Fruit fly (Drosophila melanogaster) whole organism, prepupa: ENCODE results near the gene CG16711.

Experiments used
- CG10631 ChIP-seq: fragments of 200-800 bp; sonication (Bioruptor generic); optimal IDR thresholded peaks from 2 replicates; lab custom pipeline; 2016; ENCODE audit warnings: missing biosample characterization, missing genetic modification characterization
- CG11294 ChIP-seq: fragments of 200-800 bp; sonication (Bioruptor generic); IDR thresholded peaks from 2 replicates; pipeline ENCODE4 v1.3.6; 2022; ENCODE audit warnings: missing biosample characterization, missing genetic modification characterization
- CG11902 ChIP-seq: fragments of 200-800 bp; sonication (Bioruptor generic); optimal IDR thresholded peaks from 3 replicates; lab custom pipeline; 2016; ENCODE audit warnings: missing biosample characterization, missing genetic modification characterization
- CG15336 ChIP-seq: fragments of 200-800 bp; sonication (Bioruptor generic); IDR thresholded peaks from 2 replicates; pipeline ENCODE4 v1.3.6; 2022; ENCODE audit warnings: missing biosample characterization, missing genetic modification characterization
- CG1621 ChIP-seq: fragments of 200-800 bp; sonication (Bioruptor generic); optimal IDR thresholded peaks from 3 replicates; lab custom pipeline; 2018; ENCODE audit warnings: missing biosample characterization, mild to moderate bottlenecking, missing genetic modification characterization
- CG16779 ChIP-seq: fragments of 200-800 bp; sonication (Bioruptor generic); optimal IDR thresholded peaks from 3 replicates; lab custom pipeline; 2017; ENCODE audit warnings: missing biosample characterization, mild to moderate bottlenecking, missing genetic modification characterization
- CG3032 ChIP-seq: fragments of 200-800 bp; optimal IDR thresholded peaks from 2 replicates; lab custom pipeline; 2019; ENCODE audit warnings: missing biosample characterization, mild to moderate bottlenecking, missing genetic modification characterization, moderate library complexity
- CG34406 ChIP-seq: fragments of 200-800 bp; sonication (Bioruptor generic); optimal IDR thresholded peaks from 3 replicates; lab custom pipeline; 2016; ENCODE audit warnings: missing biosample characterization, missing genetic modification characterization
- CG3919 ChIP-seq: fragments of 200-800 bp; sonication (Bioruptor generic); optimal IDR thresholded peaks from 3 replicates; lab custom pipeline; 2016; ENCODE audit warnings: missing biosample characterization, missing genetic modification characterization
- CG4318 ChIP-seq: fragments of 200-800 bp; sonication (Bioruptor generic); optimal IDR thresholded peaks from 3 replicates; lab custom pipeline; 2017; ENCODE audit warnings: missing biosample characterization, mild to moderate bottlenecking, missing genetic modification characterization
- CG6276 ChIP-seq: fragments of 200-800 bp; sonication (Bioruptor generic); optimal IDR thresholded peaks from 2 replicates; lab custom pipeline; 2017; ENCODE audit warnings: missing biosample characterization, mild to moderate bottlenecking, missing genetic modification characterization
- CG6792 ChIP-seq: fragments of 200-800 bp; sonication (Bioruptor generic); optimal IDR thresholded peaks from 3 replicates; lab custom pipeline; 2016; ENCODE audit warnings: missing biosample characterization, missing genetic modification characterization
- CG6854 ChIP-seq: fragments of 200-800 bp; sonication (Bioruptor generic); optimal IDR thresholded peaks from 2 replicates; lab custom pipeline; 2017; ENCODE audit warnings: missing biosample characterization, mild to moderate bottlenecking, missing genetic modification characterization
- CG7368 ChIP-seq: fragments of 200-800 bp; sonication (Bioruptor generic); optimal IDR thresholded peaks from 3 replicates; lab custom pipeline; 2016; ENCODE audit warnings: missing biosample characterization, missing genetic modification characterization
- CG8119 ChIP-seq: fragments of 200-800 bp; sonication (Bioruptor generic); IDR thresholded peaks from 3 replicates; pipeline ENCODE4 v1.3.6; 2022; ENCODE audit warnings: missing biosample characterization, missing genetic modification characterization
- CG8319 ChIP-seq: fragments of 200-800 bp; sonication (Bioruptor generic); optimal IDR thresholded peaks from 3 replicates; lab custom pipeline; 2016; ENCODE audit warnings: missing biosample characterization, missing genetic modification characterization
- CG8632 ChIP-seq: fragments of 200-800 bp; sonication (Bioruptor generic); optimal IDR thresholded peaks from 3 replicates; lab custom pipeline; 2016; ENCODE audit warnings: missing biosample characterization, missing genetic modification characterization
- CG9139 ChIP-seq: fragments of 200-800 bp; sonication (Bioruptor generic); optimal IDR thresholded peaks from 3 replicates; lab custom pipeline; 2017; ENCODE audit warnings: missing biosample characterization, mild to moderate bottlenecking, missing genetic modification characterization
- Eip75B ChIP-seq: fragments of 200-800 bp; sonication (Bioruptor generic); optimal IDR thresholded peaks from 3 replicates; lab custom pipeline; 2016; ENCODE audit warnings: missing biosample characterization, missing genetic modification characterization
- Eip78C ChIP-seq: fragments of 200-800 bp; sonication (Bioruptor generic); peaks from one replicate; lab custom pipeline; 2016; ENCODE audit warnings: missing biosample characterization, missing genetic modification characterization
- Ets21C ChIP-seq: fragments of 200-800 bp; sonication (Bioruptor generic); optimal IDR thresholded peaks from 3 replicates; lab custom pipeline; 2016; ENCODE audit warnings: missing biosample characterization, missing genetic modification characterization
- Ets96B ChIP-seq: fragments of 200-800 bp; optimal IDR thresholded peaks from 2 replicates; lab custom pipeline; 2019; ENCODE audit warnings: missing biosample characterization, mild to moderate bottlenecking, missing genetic modification characterization, moderate library complexity
- Hr38 ChIP-seq: sonication (Bioruptor generic); optimal IDR thresholded peaks from 2 replicates; lab custom pipeline; 2016; ENCODE audit warnings: missing biosample characterization, missing genetic modification characterization
- Hr39 ChIP-seq: fragments of 200-800 bp; sonication (Bioruptor generic); optimal IDR thresholded peaks from 2 replicates; lab custom pipeline; 2016; ENCODE audit warnings: missing biosample characterization, missing genetic modification characterization
- Hr4 ChIP-seq: fragments of 200-800 bp; sonication (Bioruptor generic); optimal IDR thresholded peaks from 3 replicates; lab custom pipeline; 2016; ENCODE audit warnings: missing biosample characterization, missing genetic modification characterization
- Lpt ChIP-seq: fragments of 200-800 bp; sonication (Bioruptor generic); optimal IDR thresholded peaks from 3 replicates; lab custom pipeline; 2016; ENCODE audit warnings: missing biosample characterization, missing genetic modification characterization
- Met ChIP-seq: fragments of 200-800 bp; sonication (Bioruptor generic); optimal IDR thresholded peaks from 3 replicates; lab custom pipeline; 2016; ENCODE audit warnings: missing biosample characterization, missing genetic modification characterization
- OdsH ChIP-seq: fragments of 200-800 bp; sonication (Bioruptor generic); optimal IDR thresholded peaks from 3 replicates; lab custom pipeline; 2016; ENCODE audit warnings: missing biosample characterization, missing genetic modification characterization
- Smox ChIP-seq: fragments of 200-800 bp; sonication (Bioruptor generic); optimal IDR thresholded peaks from 3 replicates; lab custom pipeline; 2016; ENCODE audit warnings: missing biosample characterization, missing genetic modification characterization
- Sox102F ChIP-seq: fragments of 200-800 bp; sonication (Bioruptor generic); optimal IDR thresholded peaks from 2 replicates; lab custom pipeline; 2016; ENCODE audit warnings: missing biosample characterization, mild to moderate bottlenecking, missing genetic modification characterization
- achi ChIP-seq: fragments of 200-800 bp; sonication (Bioruptor generic); optimal IDR thresholded peaks from 3 replicates; lab custom pipeline; 2016; ENCODE audit warnings: missing biosample characterization, missing genetic modification characterization
- acj6 ChIP-seq: fragments of 200-800 bp; sonication (Bioruptor generic); optimal IDR thresholded peaks from 3 replicates; lab custom pipeline; 2016; ENCODE audit warnings: missing biosample characterization, missing genetic modification characterization
- cyc ChIP-seq: fragments of 200-800 bp; sonication (Bioruptor generic); optimal IDR thresholded peaks from 3 replicates; lab custom pipeline; 2016; ENCODE audit warnings: missing biosample characterization, missing genetic modification characterization
- dsx ChIP-seq: fragments of 200-800 bp; optimal IDR thresholded peaks from 3 replicates; lab custom pipeline; 2019; ENCODE audit warnings: missing biosample characterization, mild to moderate bottlenecking, missing genetic modification characterization, moderate library complexity; ENCODE audit not compliant: poor library complexity, severe bottlenecking
- eg ChIP-seq: fragments of 200-800 bp; sonication (Bioruptor generic); IDR thresholded peaks from 3 replicates; pipeline ENCODE4 v1.3.6; 2022; ENCODE audit warnings: missing biosample characterization, missing genetic modification characterization
- esn ChIP-seq: fragments of 200-800 bp; sonication (Bioruptor generic); optimal IDR thresholded peaks from 2 replicates; lab custom pipeline; 2016; ENCODE audit warnings: missing biosample characterization, mild to moderate bottlenecking, missing genetic modification characterization, moderate library complexity
- fkh ChIP-seq: fragments of 200-800 bp; sonication (Bioruptor generic); optimal IDR thresholded peaks from 3 replicates; lab custom pipeline; 2017; ENCODE audit warnings: missing biosample characterization, mild to moderate bottlenecking, missing genetic modification characterization, moderate library complexity
- lz ChIP-seq: fragments of 200-800 bp; sonication (Bioruptor generic); optimal IDR thresholded peaks from 3 replicates; lab custom pipeline; 2016; ENCODE audit warnings: missing biosample characterization, missing genetic modification characterization
- net ChIP-seq: fragments of 200-800 bp; sonication (Bioruptor generic); optimal IDR thresholded peaks from 3 replicates; lab custom pipeline; 2016; ENCODE audit warnings: missing biosample characterization, missing genetic modification characterization
- pdm3 ChIP-seq: fragments of 200-800 bp; sonication (Bioruptor generic); optimal IDR thresholded peaks from 3 replicates; lab custom pipeline; 2016; ENCODE audit warnings: missing biosample characterization, missing genetic modification characterization
- spab ChIP-seq: fragments of 200-800 bp; sonication (Bioruptor generic); optimal IDR thresholded peaks from 2 replicates; lab custom pipeline; 2017; ENCODE audit warnings: missing biosample characterization, mild to moderate bottlenecking, missing genetic modification characterization, missing genetic modification reagents
- ss ChIP-seq, 2 experiments: fragments of 200-800 bp; sonication (Bioruptor generic); optimal IDR thresholded peaks; 2 replicates in 1 of 2; 3 replicates in 1 of 2; lab custom pipeline; 2017 to 2018; ENCODE audit warnings: mild to moderate bottlenecking in 2 of 2, missing biosample characterization in 2 of 2, missing genetic modification characterization in 2 of 2, moderate library complexity in 1 of 2
- svp ChIP-seq: fragments of 200-800 bp; sonication (Bioruptor generic); peaks from one replicate; lab custom pipeline; 2016; ENCODE audit warnings: missing biosample characterization, missing genetic modification characterization
- topi ChIP-seq: fragments of 200-800 bp; sonication (Bioruptor generic); optimal IDR thresholded peaks from 3 replicates; lab custom pipeline; 2016; ENCODE audit warnings: missing biosample characterization, missing genetic modification characterization
- vri ChIP-seq: fragments of 200-800 bp; sonication (Bioruptor generic); optimal IDR thresholded peaks from 3 replicates; lab custom pipeline; 2016; ENCODE audit warnings: missing biosample characterization, mild to moderate bottlenecking, missing genetic modification characterization

CG16711 gene

DNA sequence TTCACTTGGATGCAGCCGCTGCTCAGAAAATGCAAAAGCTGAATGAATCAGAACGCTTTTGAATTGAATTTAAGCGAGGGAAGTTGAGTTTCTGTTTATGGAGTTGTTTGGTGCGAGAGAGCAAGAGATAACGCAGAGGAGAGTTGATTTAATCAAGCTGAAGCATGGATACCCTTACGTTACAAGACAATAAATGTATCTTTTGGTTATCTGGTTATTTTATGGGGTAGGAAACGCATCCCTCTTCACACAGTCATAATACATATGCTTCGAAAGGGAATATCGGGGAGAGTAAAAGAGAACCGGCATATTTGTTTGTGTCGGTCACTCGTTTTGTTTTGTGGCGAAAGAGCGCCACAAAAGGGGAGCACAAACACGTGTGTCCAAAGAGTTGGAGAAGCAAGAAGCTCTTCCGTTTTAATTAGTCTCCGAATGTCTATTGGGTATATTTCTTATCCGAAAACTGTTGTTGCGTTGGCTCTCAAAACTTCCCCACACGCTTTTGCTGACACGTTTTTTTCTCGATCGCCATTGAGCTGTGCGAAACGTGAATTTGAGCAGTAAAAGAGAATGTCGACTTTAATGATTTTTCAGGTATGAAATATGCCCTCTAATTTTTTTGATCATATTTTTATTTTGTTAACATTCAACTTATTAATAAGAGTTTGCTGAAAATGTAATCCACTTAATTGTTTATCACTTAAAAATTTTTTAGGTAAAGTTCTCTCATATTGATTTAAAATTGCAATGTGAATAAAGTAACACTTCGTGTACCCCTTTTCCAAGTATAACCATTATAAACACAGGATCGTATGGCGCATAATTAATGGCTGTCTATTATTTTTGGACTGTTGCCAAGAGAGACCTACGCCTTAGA lies 7.2 kb upstream of the CG16711 start, which contains the start of gene Prps (continued):
- TF ChIP-seq vri (GFP tag; lab: Kevin White, UChicago) (peak; percentile 91), cyc (GFP tag; lab: Kevin White, UChicago) (peak; percentile 90), Eip75B (GFP tag; lab: Kevin White, UChicago) (peak; percentile 91), net (peak; percentile 87), CG7368 (GFP tag; lab: Kevin White, UChicago) (peak; percentile 89), CG8319 (GFP tag; lab: Kevin White, UChicago) (peak; percentile 70), pdm3 (peak; percentile 88), svp (GFP tag; lab: Kevin White, UChicago) (peak; percentile 94), Eip78C (GFP tag; lab: Kevin White, UChicago) (peak; percentile 96), CG3919 (GFP tag; lab: Kevin White, UChicago) (peak; percentile 93), Ets96B (tag; lab: Kevin White, UChicago) (peak; percentile 84), Lpt (GFP tag; lab: Kevin White, UChicago) (peak; percentile 70), Smox (GFP tag; lab: Kevin White, UChicago) (peak; percentile 85), Sox102F (GFP tag; lab: Kevin White, UChicago) (peak; percentile 93), fkh (GFP tag; lab: Kevin White, UChicago) (peak; percentile 23), Met (GFP tag; lab: Kevin White, UChicago) (peak; percentile 89), dsx (peak; percentile 79), CG11294 (peak; percentile 72), Hr4 (peak; percentile 88), spab (peak; percentile 67), CG8119 (GFP tag; lab: Robert Waterston, UW) (peak; percentile 78; the same call in 2 of the 3 replicates), CG11902 (GFP tag; lab: Kevin White, UChicago) (peak; percentile 68), Hr39 (GFP tag; lab: Kevin White, UChicago) (peak; percentile 82)

DNA sequence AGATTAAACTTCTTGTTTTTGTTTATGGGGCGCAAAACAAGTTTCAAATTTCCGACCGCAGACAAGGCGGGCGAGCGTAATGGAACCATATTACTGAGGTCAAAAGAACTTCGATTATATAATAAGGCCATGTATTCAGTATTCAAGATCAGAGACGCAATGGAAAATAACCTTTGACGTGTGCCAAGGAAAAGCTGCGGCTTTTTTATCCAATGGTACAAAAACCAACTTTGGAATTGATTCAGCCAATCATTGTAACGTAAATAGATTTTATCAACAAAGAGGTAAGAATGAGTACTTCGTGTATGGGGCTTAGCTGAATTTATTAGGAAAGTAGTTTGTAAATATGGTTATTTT lies 6.6 kb upstream of the CG16711 start:
- TF ChIP-seq ss (GFP tag; optimal IDR thresholded peaks at IDR 0.05; lab: Kevin White, UChicago): no peak
- TF ChIP-seq CG4318 (GFP tag; lab: Kevin White, UChicago): no peak
- no peak for TF ChIP-seq eg (GFP tag; lab: Robert Waterston, UW)
- no peak for TF ChIP-seq Hr39 (GFP tag; lab: Kevin White, UChicago)
- no peak for TF ChIP-seq CG9139 (GFP tag; lab: Kevin White, UChicago)
- TF ChIP-seq Hr38 (GFP tag; lab: Kevin White, UChicago): no peak
- no peak for TF ChIP-seq CG10631 (GFP tag; lab: Kevin White, UChicago)

DNA sequence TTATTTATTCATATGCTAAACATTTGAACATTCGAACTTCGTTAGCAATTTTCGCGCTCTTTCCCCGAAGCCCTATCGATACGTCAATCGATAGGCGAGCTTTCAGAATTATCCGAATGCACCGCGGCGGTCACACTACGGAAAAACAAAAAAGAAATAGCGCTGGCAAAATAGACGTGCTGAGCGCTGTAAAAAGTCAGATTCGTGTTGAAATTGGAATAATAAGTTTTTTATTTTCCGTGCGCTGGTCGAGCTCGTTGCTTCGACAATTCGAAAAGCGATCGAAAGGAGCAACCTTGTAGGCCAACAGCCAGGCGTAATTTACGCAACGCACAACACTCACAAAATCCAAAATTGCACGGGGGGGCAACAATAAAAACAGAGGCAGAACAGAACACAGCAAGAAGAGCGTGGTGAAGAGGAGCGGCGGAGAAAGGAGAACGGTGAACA lies 5.9 kb upstream of the CG16711 start, which contains the start of gene Ubc4:
Gene Ubc4, plus strand, starts transcription at position 144 of the 450 bp plus-strand sequence.
- TF ChIP-seq CG11294: no peak
- no peak for TF ChIP-seq eg (GFP tag; lab: Robert Waterston, UW)
- no peak for TF ChIP-seq acj6 (GFP tag; lab: Kevin White, UChicago)
- no peak for TF ChIP-seq Hr38 (GFP tag; lab: Kevin White, UChicago)
- no peak for TF ChIP-seq CG16779
- TF ChIP-seq Hr39 (GFP tag; lab: Kevin White, UChicago): no peak
- peak; percentile 52 for TF ChIP-seq esn (GFP tag; lab: Kevin White, UChicago)
- no peak for TF ChIP-seq Ets21C
- no peak for TF ChIP-seq CG6792 (GFP tag; lab: Kevin White, UChicago)
- TF ChIP-seq cyc (GFP tag; lab: Kevin White, UChicago): no peak
- TF ChIP-seq dsx: no peak
- TF ChIP-seq Ets96B (tag; lab: Kevin White, UChicago): peak; percentile 7
- no peak for TF ChIP-seq CG8632 (GFP tag; lab: Kevin White, UChicago)
- peak; percentile 31; the same call in 1 of the 2 replicates for TF ChIP-seq CG15336 (GFP tag; lab: Robert Waterston, UW)
- TF ChIP-seq Eip78C (GFP tag; lab: Kevin White, UChicago): no peak
- TF ChIP-seq vri (GFP tag; lab: Kevin White, UChicago): no peak
- no peak for TF ChIP-seq achi (GFP tag; lab: Kevin White, UChicago)
- TF ChIP-seq CG34406: no peak
- TF ChIP-seq CG7368 (GFP tag; lab: Kevin White, UChicago): peak; percentile 21
- TF ChIP-seq lz (GFP tag; lab: Kevin White, UChicago): peak; percentile 2
- no peak for TF ChIP-seq OdsH (GFP tag; lab: Kevin White, UChicago)
- TF ChIP-seq CG6276 (GFP tag; lab: Kevin White, UChicago): no peak
- no peak for TF ChIP-seq Smox (GFP tag; lab: Kevin White, UChicago)
- no peak for TF ChIP-seq net
- no peak for TF ChIP-seq Sox102F (GFP tag; lab: Kevin White, UChicago)
- TF ChIP-seq topi: no peak
- peak; percentile 49 for TF ChIP-seq CG1621
- no peak for TF ChIP-seq fkh (GFP tag; lab: Kevin White, UChicago)
- peak; percentile 39 for TF ChIP-seq CG6854
- TF ChIP-seq CG3032: peak; percentile 34
- no peak for TF ChIP-seq CG9139 (GFP tag; lab: Kevin White, UChicago)
